Fruit fly (Drosophila melanogaster) whole organism, prepupa: Measurements from ENCODE around the gene rdx.

Experiments
- Blimp-1 ChIP-seq: fragments of 200-800 bp; sonication (Bioruptor generic); optimal IDR thresholded peaks from 3 replicates; lab custom pipeline; 2017; ENCODE audit warnings: missing biosample characterization, missing genetic modification characterization, mild to moderate bottlenecking, moderate library complexity, missing genetic modification reagents
- CG10669 ChIP-seq: fragments of 200-800 bp; sonication (Bioruptor generic); optimal IDR thresholded peaks from 3 replicates; lab custom pipeline; 2018; ENCODE audit warnings: missing biosample characterization, mild to moderate bottlenecking, missing genetic modification characterization, moderate library complexity
- CG11294 ChIP-seq: fragments of 200-800 bp; sonication (Bioruptor generic); IDR thresholded peaks from 2 replicates; pipeline ENCODE4 v1.3.6; 2022; ENCODE audit warnings: missing biosample characterization, missing genetic modification characterization
- CG1621 ChIP-seq: fragments of 200-800 bp; sonication (Bioruptor generic); optimal IDR thresholded peaks from 3 replicates; lab custom pipeline; 2018; ENCODE audit warnings: missing biosample characterization, mild to moderate bottlenecking, missing genetic modification characterization
- CG3032 ChIP-seq: fragments of 200-800 bp; optimal IDR thresholded peaks from 2 replicates; lab custom pipeline; 2019; ENCODE audit warnings: missing biosample characterization, mild to moderate bottlenecking, missing genetic modification characterization, moderate library complexity
- CG32006 ChIP-seq: fragments of 200-800 bp; sonication (Bioruptor generic); optimal IDR thresholded peaks from 3 replicates; lab custom pipeline; 2017; ENCODE audit warnings: missing biosample characterization, mild to moderate bottlenecking, missing genetic modification characterization
- CG34406 ChIP-seq: fragments of 200-800 bp; sonication (Bioruptor generic); optimal IDR thresholded peaks from 3 replicates; lab custom pipeline; 2016; ENCODE audit warnings: missing biosample characterization, missing genetic modification characterization
- CG3919 ChIP-seq: fragments of 200-800 bp; sonication (Bioruptor generic); optimal IDR thresholded peaks from 3 replicates; lab custom pipeline; 2016; ENCODE audit warnings: missing biosample characterization, missing genetic modification characterization
- CG4318 ChIP-seq: fragments of 200-800 bp; sonication (Bioruptor generic); optimal IDR thresholded peaks from 3 replicates; lab custom pipeline; 2017; ENCODE audit warnings: missing biosample characterization, mild to moderate bottlenecking, missing genetic modification characterization
- CG6163 ChIP-seq: fragments of 200-800 bp; sonication (Bioruptor generic); IDR thresholded peaks from 3 replicates; pipeline ENCODE4 v1.3.6; 2022; ENCODE audit warnings: missing biosample characterization, missing genetic modification characterization
- CG6276 ChIP-seq: fragments of 200-800 bp; sonication (Bioruptor generic); optimal IDR thresholded peaks from 2 replicates; lab custom pipeline; 2017; ENCODE audit warnings: missing biosample characterization, mild to moderate bottlenecking, missing genetic modification characterization
- CG6792 ChIP-seq: fragments of 200-800 bp; sonication (Bioruptor generic); optimal IDR thresholded peaks from 3 replicates; lab custom pipeline; 2016; ENCODE audit warnings: missing biosample characterization, missing genetic modification characterization
- CG6808 ChIP-seq: fragments of 200-800 bp; sonication (Bioruptor generic); optimal IDR thresholded peaks from 3 replicates; lab custom pipeline; 2017; ENCODE audit warnings: missing biosample characterization, missing genetic modification characterization, mild to moderate bottlenecking, moderate library complexity, missing genetic modification reagents
- CG6854 ChIP-seq: fragments of 200-800 bp; sonication (Bioruptor generic); optimal IDR thresholded peaks from 2 replicates; lab custom pipeline; 2017; ENCODE audit warnings: missing biosample characterization, mild to moderate bottlenecking, missing genetic modification characterization
- CG8119 ChIP-seq: fragments of 200-800 bp; sonication (Bioruptor generic); IDR thresholded peaks from 3 replicates; pipeline ENCODE4 v1.3.6; 2022; ENCODE audit warnings: missing biosample characterization, missing genetic modification characterization
- CG8319 ChIP-seq: fragments of 200-800 bp; sonication (Bioruptor generic); optimal IDR thresholded peaks from 3 replicates; lab custom pipeline; 2016; ENCODE audit warnings: missing biosample characterization, missing genetic modification characterization
- Eip78C ChIP-seq: fragments of 200-800 bp; sonication (Bioruptor generic); peaks from one replicate; lab custom pipeline; 2016; ENCODE audit warnings: missing biosample characterization, missing genetic modification characterization
- Ets21C ChIP-seq: fragments of 200-800 bp; sonication (Bioruptor generic); optimal IDR thresholded peaks from 3 replicates; lab custom pipeline; 2016; ENCODE audit warnings: missing biosample characterization, missing genetic modification characterization
- Ets96B ChIP-seq: fragments of 200-800 bp; optimal IDR thresholded peaks from 2 replicates; lab custom pipeline; 2019; ENCODE audit warnings: missing biosample characterization, mild to moderate bottlenecking, missing genetic modification characterization, moderate library complexity
- Hr38 ChIP-seq: sonication (Bioruptor generic); optimal IDR thresholded peaks from 2 replicates; lab custom pipeline; 2016; ENCODE audit warnings: missing biosample characterization, missing genetic modification characterization
- Hr39 ChIP-seq: fragments of 200-800 bp; sonication (Bioruptor generic); optimal IDR thresholded peaks from 2 replicates; lab custom pipeline; 2016; ENCODE audit warnings: missing biosample characterization, missing genetic modification characterization
- Lpt ChIP-seq: fragments of 200-800 bp; sonication (Bioruptor generic); optimal IDR thresholded peaks from 3 replicates; lab custom pipeline; 2016; ENCODE audit warnings: missing biosample characterization, missing genetic modification characterization
- Smox ChIP-seq: fragments of 200-800 bp; sonication (Bioruptor generic); optimal IDR thresholded peaks from 3 replicates; lab custom pipeline; 2016; ENCODE audit warnings: missing biosample characterization, missing genetic modification characterization
- Sox102F ChIP-seq: fragments of 200-800 bp; sonication (Bioruptor generic); optimal IDR thresholded peaks from 2 replicates; lab custom pipeline; 2016; ENCODE audit warnings: missing biosample characterization, mild to moderate bottlenecking, missing genetic modification characterization
- Sox14 ChIP-seq: fragments of 200-800 bp; sonication (Bioruptor generic); optimal IDR thresholded peaks from 3 replicates; lab custom pipeline; 2016; ENCODE audit warnings: missing biosample characterization, missing genetic modification characterization
- acj6 ChIP-seq: fragments of 200-800 bp; sonication (Bioruptor generic); optimal IDR thresholded peaks from 3 replicates; lab custom pipeline; 2016; ENCODE audit warnings: missing biosample characterization, missing genetic modification characterization
- cyc ChIP-seq: fragments of 200-800 bp; sonication (Bioruptor generic); optimal IDR thresholded peaks from 3 replicates; lab custom pipeline; 2016; ENCODE audit warnings: missing biosample characterization, missing genetic modification characterization
- dac ChIP-seq: fragments of 200-800 bp; sonication (Bioruptor generic); optimal IDR thresholded peaks from 2 replicates; lab custom pipeline; 2017; ENCODE audit warnings: missing biosample characterization, mild to moderate bottlenecking, missing genetic modification characterization
- eg ChIP-seq: fragments of 200-800 bp; sonication (Bioruptor generic); IDR thresholded peaks from 3 replicates; pipeline ENCODE4 v1.3.6; 2022; ENCODE audit warnings: missing biosample characterization, missing genetic modification characterization
- esn ChIP-seq: fragments of 200-800 bp; sonication (Bioruptor generic); optimal IDR thresholded peaks from 2 replicates; lab custom pipeline; 2016; ENCODE audit warnings: missing biosample characterization, mild to moderate bottlenecking, missing genetic modification characterization, moderate library complexity
- fd59A ChIP-seq: fragments of 200-800 bp; sonication (Bioruptor generic); optimal IDR thresholded peaks from 2 replicates; lab custom pipeline; 2017; ENCODE audit warnings: missing biosample characterization, mild to moderate bottlenecking, missing genetic modification characterization, missing genetic modification reagents
- fd85E ChIP-seq: fragments of 200-800 bp; sonication (Bioruptor generic); optimal IDR thresholded peaks from 3 replicates; lab custom pipeline; 2016; ENCODE audit warnings: missing biosample characterization, missing genetic modification characterization
- lz ChIP-seq: fragments of 200-800 bp; sonication (Bioruptor generic); optimal IDR thresholded peaks from 3 replicates; lab custom pipeline; 2016; ENCODE audit warnings: missing biosample characterization, missing genetic modification characterization
- pdm3 ChIP-seq: fragments of 200-800 bp; sonication (Bioruptor generic); optimal IDR thresholded peaks from 3 replicates; lab custom pipeline; 2016; ENCODE audit warnings: missing biosample characterization, missing genetic modification characterization
- salr ChIP-seq, 2 experiments: fragments of 200-800 bp; sonication (Bioruptor generic); optimal IDR thresholded peaks; 3 replicates each; lab custom pipeline; 2016 to 2018; ENCODE audit warnings: missing biosample characterization in 2 of 2, missing genetic modification characterization in 2 of 2, mild to moderate bottlenecking in 1 of 2
- spab ChIP-seq: fragments of 200-800 bp; sonication (Bioruptor generic); optimal IDR thresholded peaks from 2 replicates; lab custom pipeline; 2017; ENCODE audit warnings: missing biosample characterization, mild to moderate bottlenecking, missing genetic modification characterization, missing genetic modification reagents
- svp ChIP-seq: fragments of 200-800 bp; sonication (Bioruptor generic); peaks from one replicate; lab custom pipeline; 2016; ENCODE audit warnings: missing biosample characterization, missing genetic modification characterization
- topi ChIP-seq: fragments of 200-800 bp; sonication (Bioruptor generic); optimal IDR thresholded peaks from 3 replicates; lab custom pipeline; 2016; ENCODE audit warnings: missing biosample characterization, missing genetic modification characterization
- vri ChIP-seq: fragments of 200-800 bp; sonication (Bioruptor generic); optimal IDR thresholded peaks from 3 replicates; lab custom pipeline; 2016; ENCODE audit warnings: missing biosample characterization, mild to moderate bottlenecking, missing genetic modification characterization

rdx gene

DNA sequence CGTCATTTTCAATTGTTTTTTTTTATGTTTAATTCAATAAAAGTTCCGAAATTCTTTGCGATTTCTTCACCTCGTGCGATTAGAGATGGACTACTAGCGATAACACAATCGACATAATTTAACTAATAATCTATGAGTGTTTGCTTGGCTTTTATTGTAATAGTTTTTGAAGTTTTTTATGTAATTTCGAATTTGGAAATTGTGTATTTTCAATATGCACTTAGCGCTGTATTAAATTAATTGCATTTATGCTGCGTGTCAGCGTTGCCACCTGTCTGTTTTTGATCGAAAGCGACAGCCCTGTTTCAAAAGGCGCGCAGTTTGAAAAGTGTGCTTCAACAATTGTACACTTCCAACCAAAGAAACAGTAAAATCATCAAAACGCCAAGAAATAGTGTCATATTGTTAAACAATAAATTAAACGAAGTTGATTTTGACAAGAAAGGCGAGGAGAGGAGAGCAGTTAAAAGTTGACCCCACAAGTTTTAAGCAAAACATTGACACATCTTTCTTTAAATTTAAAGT lies 4.1 kb upstream of the rdx start, which contains the start of gene CG9922 (continued):
- no peak for TF ChIP-seq CG1621 (tag; lab: Kevin White, UChicago)
- peak; percentile 71 for TF ChIP-seq esn (GFP tag; lab: Kevin White, UChicago)
- peak; percentile 53 for TF ChIP-seq lz (GFP tag; lab: Kevin White, UChicago)
- peak; percentile 37 for TF ChIP-seq CG3919
- TF ChIP-seq pdm3 (GFP tag; lab: Kevin White, UChicago) = no peak
- peak; percentile 50 for TF ChIP-seq Hr39 (GFP tag; lab: Kevin White, UChicago)
- TF ChIP-seq CG6276 (GFP tag; lab: Kevin White, UChicago) = no peak
- TF ChIP-seq Eip78C (GFP tag; lab: Kevin White, UChicago) = peak; percentile 86
- TF ChIP-seq CG10669 = no peak
- peak; percentile 57 for TF ChIP-seq acj6
- peak; percentile 40 for TF ChIP-seq CG3032 (tag; lab: Kevin White, UChicago)
- TF ChIP-seq fd59A (GFP tag; lab: Kevin White, UChicago) = no peak
- TF ChIP-seq CG4318 = no peak
- TF ChIP-seq spab (GFP tag; lab: Kevin White, UChicago) = no peak
- TF ChIP-seq CG34406 = peak; percentile 20
- no peak for TF ChIP-seq dac (GFP tag; lab: Kevin White, UChicago)
- no peak for TF ChIP-seq CG32006 (GFP tag; lab: Kevin White, UChicago)
- TF ChIP-seq Lpt (GFP tag; lab: Kevin White, UChicago) = no peak
- TF ChIP-seq CG6854 (GFP tag; lab: Kevin White, UChicago) = no peak
- no peak for TF ChIP-seq eg (GFP tag; lab: Robert Waterston, UW)
- no peak for TF ChIP-seq CG6808 (GFP tag; lab: Kevin White, UChicago)
- no peak for TF ChIP-seq CG11294 (GFP tag; lab: Robert Waterston, UW)
- peak; percentile 68 for TF ChIP-seq Sox14 (GFP tag; lab: Kevin White, UChicago)
- TF ChIP-seq CG8119 (GFP tag; lab: Robert Waterston, UW) = no peak
- peak; percentile 14 for TF ChIP-seq CG6792 (GFP tag; lab: Kevin White, UChicago)
- no peak for TF ChIP-seq CG8319
- TF ChIP-seq Smox (GFP tag; lab: Kevin White, UChicago) = no peak
- no peak for TF ChIP-seq vri
- TF ChIP-seq cyc (GFP tag; lab: Kevin White, UChicago) = peak; percentile 40
- TF ChIP-seq Ets96B (tag; lab: Kevin White, UChicago) = peak; percentile 23

- TF ChIP-seq eg (GFP tag; lab: Robert Waterston, UW) (no peak), CG6163 (GFP tag; lab: Robert Waterston, UW) (no peak), Blimp-1 (GFP tag; lab: Kevin White, UChicago) (no peak), svp (GFP tag; lab: Kevin White, UChicago) (no peak), fd85E (no peak), Eip78C (GFP tag; lab: Kevin White, UChicago) (no peak), vri (no peak), CG8319 (no peak), CG6792 (GFP tag; lab: Kevin White, UChicago) (no peak), esn (GFP tag; lab: Kevin White, UChicago) (no peak), spab (GFP tag; lab: Kevin White, UChicago) (no peak), cyc (GFP tag; lab: Kevin White, UChicago) (no peak), Ets21C (GFP tag; lab: Kevin White, UChicago) (no peak), Hr38 (GFP tag; lab: Kevin White, UChicago) (no peak), CG6854 (GFP tag; lab: Kevin White, UChicago) (no peak), Sox102F (GFP tag; lab: Kevin White, UChicago) (no peak), topi (no peak), salr (GFP tag; optimal IDR thresholded peaks at IDR 0.05; lab: Kevin White, UChicago) (no peak), Sox14 (GFP tag; lab: Kevin White, UChicago) (no peak)
Observed at dm6 chr3R:14034636-14035035, 2.8 kb upstream of the rdx start.
